Fruit fly (Drosophila melanogaster) whole organism, embryonic: Measurements from ENCODE around the gene DIP2.

Source experiments
- CG17612 ChIP-seq: fragments of 200-800 bp; sonication (Bioruptor generic); IDR thresholded peaks from 2 replicates; pipeline ENCODE4 v1.3.6; 2022; ENCODE audit warnings: missing biosample characterization, missing genetic modification characterization
- CG2875 ChIP-seq: fragments of 200-800 bp; sonication (Bioruptor generic); optimal IDR thresholded peaks from 2 replicates; lab custom pipeline; 2017; ENCODE audit warnings: missing biosample characterization, mild to moderate bottlenecking, missing genetic modification characterization, missing genetic modification reagents
- CG6175 ChIP-seq: fragments of 200-800 bp; sonication (Bioruptor generic); IDR thresholded peaks from 3 replicates; pipeline ENCODE4 v1.3.6; 2022; ENCODE audit warnings: missing biosample characterization, missing genetic modification characterization
- CG6254 ChIP-seq: fragments of 200-800 bp; sonication (Bioruptor generic); optimal IDR thresholded peaks from 3 replicates; lab custom pipeline; 2017; ENCODE audit warnings: mild to moderate bottlenecking, missing biosample characterization, missing genetic modification reagents, missing genetic modification characterization
- CG8478 ChIP-seq: fragments of >200 bp; optimal IDR thresholded peaks from 2 replicates; lab custom pipeline; 2018
- Hr39 ChIP-seq: fragments of >200 bp; optimal IDR thresholded peaks from 2 replicates; lab custom pipeline; 2017
- Pdp1 ChIP-seq, 2 experiments: fragments of 200-800 bp; sonication (Bioruptor generic); optimal IDR thresholded peaks; 3 replicates each; lab custom pipeline; 2016; ENCODE audit warnings: missing biosample characterization in 2 of 2, missing genetic modification characterization in 2 of 2, mild to moderate bottlenecking in 1 of 2, moderate library complexity in 1 of 2
- dysf ChIP-seq: fragments of 200-800 bp; sonication (Bioruptor generic); IDR thresholded peaks from 3 replicates; pipeline ENCODE4 v1.3.6; 2022; ENCODE audit warnings: missing biosample characterization, missing genetic modification characterization
- fu2 ChIP-seq: fragments of 200-800 bp; sonication (Bioruptor generic); optimal IDR thresholded peaks from 2 replicates; lab custom pipeline; 2016; ENCODE audit warnings: missing biosample characterization, missing genetic modification characterization
- mirr ChIP-seq: fragments of 200-800 bp; sonication (Bioruptor generic); optimal IDR thresholded peaks from 3 replicates; lab custom pipeline; 2018; ENCODE audit warnings: missing biosample characterization, mild to moderate bottlenecking, missing genetic modification characterization
- psq ChIP-seq: fragments of 200-800 bp; sonication (Bioruptor generic); optimal IDR thresholded peaks from 2 replicates; lab custom pipeline; 2017; ENCODE audit warnings: missing biosample characterization, missing genetic modification characterization
- zfh2 ChIP-seq: fragments of 200-800 bp; sonication (Bioruptor generic); optimal IDR thresholded peaks from 2 replicates; lab custom pipeline; 2016; ENCODE audit warnings: missing biosample characterization, missing genetic modification characterization

- TF ChIP-seq CG2875 (no peak), dysf (GFP tag; lab: Robert Waterston, UW) (no peak), Pdp1 (GFP tag; optimal IDR thresholded peaks at IDR 0.05; lab: Kevin White, UChicago) (peak in 1 of 2 experiments; percentile 91), CG17612 (GFP tag; lab: Robert Waterston, UW) (no peak), psq (GFP tag; lab: Kevin White, UChicago) (no peak), fu2 (no peak), CG6175 (no peak), zfh2 (GFP tag; lab: Kevin White, UChicago) (no peak), CG6254 (GFP tag; lab: Kevin White, UChicago) (no peak), Hr39 (lab: Kevin White, UChicago) (no peak), CG8478 (no peak), mirr (GFP tag; lab: Kevin White, UChicago) (no peak)
These were observed 32.6 kb downstream of the DIP2 start for dm6 chr3L:225120-225519.
